Fruit fly (Drosophila melanogaster) whole organism, embryonic: Measurements from ENCODE around the gene meso18E.

Experiments used
- CG4404 ChIP-seq: fragments of 200-800 bp; sonication (Bioruptor generic); IDR thresholded peaks from 2 replicates; pipeline ENCODE4 v1.3.6; 2022; ENCODE audit warnings: missing biosample characterization, missing genetic modification characterization
- dan ChIP-seq: fragments of 200-800 bp; sonication (Bioruptor generic); IDR thresholded peaks from 2 replicates; pipeline ENCODE4 v1.3.6; 2022; ENCODE audit warnings: missing biosample characterization, missing genetic modification characterization
- fd102C ChIP-seq: fragments of 200-800 bp; sonication (Bioruptor generic); optimal IDR thresholded peaks from 2 replicates; lab custom pipeline; 2018; ENCODE audit warnings: missing biosample characterization, mild to moderate bottlenecking, missing genetic modification characterization, moderate library complexity
- lab ChIP-seq: fragments of 200-800 bp; sonication (Bioruptor generic); optimal IDR thresholded peaks from 3 replicates; lab custom pipeline; 2017; ENCODE audit warnings: missing biosample characterization, missing genetic modification characterization, mild to moderate bottlenecking, moderate library complexity, missing genetic modification reagents
- maf-S ChIP-seq: fragments of 200-800 bp; sonication (Bioruptor generic); optimal IDR thresholded peaks from 2 replicates; lab custom pipeline; 2016; ENCODE audit warnings: missing biosample characterization, missing genetic modification characterization
- nom ChIP-seq: fragments of 200-800 bp; sonication (Bioruptor generic); optimal IDR thresholded peaks from 2 replicates; lab custom pipeline; 2017; ENCODE audit warnings: missing biosample characterization, missing genetic modification characterization, mild to moderate bottlenecking, moderate library complexity, missing genetic modification reagents
- pnt ChIP-seq: fragments of 200-800 bp; sonication (Bioruptor generic); optimal IDR thresholded peaks from 3 replicates; lab custom pipeline; 2016; ENCODE audit warnings: missing biosample characterization, missing genetic modification characterization
- tgo ChIP-seq: fragments of 200-800 bp; sonication (Bioruptor generic); IDR thresholded peaks from 3 replicates; pipeline ENCODE4 v1.3.6; 2022; ENCODE audit warnings: missing biosample characterization, missing genetic modification characterization

DNA sequence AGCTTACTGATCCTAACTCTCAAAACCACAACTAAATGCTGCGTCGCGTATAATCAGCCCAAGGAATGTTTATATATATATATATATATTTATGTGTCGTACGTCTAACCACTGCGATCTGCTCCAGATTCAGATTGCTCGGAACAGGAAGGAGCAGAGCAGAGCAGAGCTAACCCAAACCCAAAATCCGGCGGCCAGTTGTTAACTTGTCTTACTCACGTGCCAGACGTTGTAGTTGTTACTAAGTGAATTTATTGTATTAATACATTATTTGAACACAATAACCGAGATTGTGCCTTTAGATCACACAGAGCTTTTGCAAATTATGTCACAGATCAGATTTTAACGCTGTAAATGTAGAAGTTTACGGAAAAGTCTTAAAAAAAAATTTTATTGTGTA is 35.2 kb upstream of the meso18E start, which contains the start of gene Alr:
- TF ChIP-seq tgo (GFP tag; lab: Robert Waterston, UW) (no peak), nom (GFP tag; lab: Kevin White, UChicago) (no peak), CG4404 (GFP tag; lab: Robert Waterston, UW) (no peak), maf-S (GFP tag; lab: Kevin White, UChicago) (no peak), fd102C (GFP tag; lab: Kevin White, UChicago) (no peak), lab (no peak), pnt (GFP tag; lab: Kevin White, UChicago) (no peak), dan (GFP tag; lab: Robert Waterston, UW) (no peak)
